Worm (Caenorhabditis elegans) whole organism, L3 larva: ENCODE results near the gene F40F8.4.

Experiments used
- ama-1 ChIP-seq: fragments of 150-350 bp; optimal IDR thresholded peaks from 2 replicates; lab custom pipeline; 2018
- ceh-16 ChIP-seq: sonication (generic microtip); optimal IDR thresholded peaks from 2 replicates; lab custom pipeline; 2017; ENCODE audit warnings: missing biosample characterization, missing genetic modification characterization
- ceh-82 ChIP-seq: fragments of 150-350 bp; optimal IDR thresholded peaks from 2 replicates; lab custom pipeline; 2014; ENCODE audit warnings: missing biosample characterization, missing genetic modification characterization
- ceh-9 ChIP-seq: sonication (generic microtip); optimal IDR thresholded peaks from 2 replicates; lab custom pipeline; 2018; ENCODE audit warnings: missing biosample characterization, missing genetic modification characterization
- daf-12 ChIP-seq: fragments of 150-350 bp; optimal IDR thresholded peaks from 2 replicates; lab custom pipeline; 2014; ENCODE audit warnings: missing biosample characterization, missing genetic modification reagents, missing genetic modification characterization
- egl-27 ChIP-seq: sonication (generic microtip); optimal IDR thresholded peaks from 4 replicates; lab custom pipeline; 2017; ENCODE audit warnings: missing biosample characterization, missing genetic modification reagents, missing genetic modification characterization
- egl-5 ChIP-seq: fragments of 150-350 bp; optimal IDR thresholded peaks from 2 replicates; lab custom pipeline; 2017; ENCODE audit warnings: missing biosample characterization, missing genetic modification reagents, missing genetic modification characterization, inconsistent platforms
- elt-2 ChIP-seq: sonication (generic microtip); optimal IDR thresholded peaks from 2 replicates; lab custom pipeline; 2016; ENCODE audit warnings: missing genetic modification reagents, mild to moderate bottlenecking, missing genetic modification characterization, missing compliant biosample characterization
- elt-3 ChIP-seq, 3 experiments: fragments of 150-350 bp in 1 of 3; sonication (generic microtip) in 2 of 3; optimal IDR thresholded peaks; 2 replicates in 2 of 3; 4 replicates in 1 of 3; lab custom pipeline; 2014 to 2017; ENCODE audit warnings: missing biosample characterization in 3 of 3, missing genetic modification characterization in 3 of 3
- eor-1 ChIP-seq, 2 experiments: fragments of 150-350 bp; optimal IDR thresholded peaks; 2 replicates each; lab custom pipeline; 2014 to 2018; ENCODE audit warnings: missing biosample characterization in 2 of 2, missing genetic modification characterization in 2 of 2
- fkh-10 ChIP-seq: sonication (generic microtip); optimal IDR thresholded peaks from 2 replicates; lab custom pipeline; 2017; ENCODE audit warnings: missing biosample characterization, missing genetic modification reagents, missing genetic modification characterization
- fkh-2 ChIP-seq: fragments of 150-350 bp; optimal IDR thresholded peaks from 2 replicates; lab custom pipeline; 2014; ENCODE audit warnings: missing biosample characterization, missing genetic modification reagents, missing genetic modification characterization
- fos-1 ChIP-seq: fragments of 150-350 bp; optimal IDR thresholded peaks from 2 replicates; lab custom pipeline; 2014; ENCODE audit warnings: missing biosample characterization, missing genetic modification characterization
- hmg-11 ChIP-seq: sonication (generic microtip); optimal IDR thresholded peaks from 2 replicates; lab custom pipeline; 2016; ENCODE audit warnings: missing genetic modification characterization, missing compliant biosample characterization
- jun-1 ChIP-seq: fragments of 150-350 bp; optimal IDR thresholded peaks from 2 replicates; lab custom pipeline; 2014; ENCODE audit warnings: missing biosample characterization, missing genetic modification reagents, missing genetic modification characterization
- lin-15B ChIP-seq: fragments of 150-350 bp; optimal IDR thresholded peaks from 2 replicates; lab custom pipeline; 2014; ENCODE audit warnings: missing biosample characterization, missing genetic modification characterization
- mdl-1 ChIP-seq: fragments of 150-350 bp; optimal IDR thresholded peaks from 2 replicates; lab custom pipeline; 2014; ENCODE audit warnings: missing biosample characterization, missing genetic modification characterization
- nfya-1 ChIP-seq: sonication (generic microtip); optimal IDR thresholded peaks from 2 replicates; lab custom pipeline; 2017; ENCODE audit warnings: missing genetic modification characterization, mild to moderate bottlenecking, missing compliant biosample characterization, antibody characterized with exemption, moderate library complexity; ENCODE audit not compliant: insufficient read depth
- nhr-11 ChIP-seq: fragments of 150-350 bp; optimal IDR thresholded peaks from 2 replicates; lab custom pipeline; 2014; ENCODE audit warnings: missing biosample characterization, missing genetic modification characterization
- nhr-23 ChIP-seq: fragments of 150-350 bp; optimal IDR thresholded peaks from 2 replicates; lab custom pipeline; 2014; ENCODE audit warnings: missing biosample characterization, missing genetic modification reagents, missing genetic modification characterization
- nhr-237 ChIP-seq: fragments of 150-350 bp; optimal IDR thresholded peaks from 2 replicates; lab custom pipeline; 2014; ENCODE audit warnings: missing biosample characterization, missing genetic modification characterization
- nhr-25 ChIP-seq: sonication (generic microtip); optimal IDR thresholded peaks from 2 replicates; lab custom pipeline; 2017; ENCODE audit warnings: missing biosample characterization, missing genetic modification characterization
- nhr-28 ChIP-seq: fragments of 150-350 bp; optimal IDR thresholded peaks from 2 replicates; lab custom pipeline; 2014; ENCODE audit warnings: missing biosample characterization, missing genetic modification characterization
- nhr-67 ChIP-seq: fragments of 150-350 bp; optimal IDR thresholded peaks from 2 replicates; lab custom pipeline; 2014; ENCODE audit warnings: missing biosample characterization, missing genetic modification characterization
- nhr-76 ChIP-seq: fragments of 150-350 bp; sonication (generic microtip); optimal IDR thresholded peaks from 5 replicates; lab custom pipeline; 2014; ENCODE audit warnings: missing biosample characterization, missing genetic modification characterization
- pha-4 ChIP-seq: fragments of 150-350 bp; optimal IDR thresholded peaks from 2 replicates; lab custom pipeline; 2014; ENCODE audit warnings: missing biosample characterization, missing genetic modification reagents, missing genetic modification characterization
- pqm-1 ChIP-seq: fragments of 150-350 bp; optimal IDR thresholded peaks from 2 replicates; lab custom pipeline; 2017; ENCODE audit warnings: missing biosample characterization, missing genetic modification characterization, inconsistent platforms
- skn-1 ChIP-seq: fragments of 150-350 bp; optimal IDR thresholded peaks from 2 replicates; lab custom pipeline; 2014; ENCODE audit warnings: missing biosample characterization, missing genetic modification characterization
- snpc-4 ChIP-seq: fragments of 150-350 bp; optimal IDR thresholded peaks from 2 replicates; lab custom pipeline; 2014; ENCODE audit warnings: missing biosample characterization, missing genetic modification characterization
- tbx-2 ChIP-seq: sonication (generic microtip); optimal IDR thresholded peaks from 2 replicates; lab custom pipeline; 2016; ENCODE audit warnings: mild to moderate bottlenecking, missing genetic modification characterization, missing compliant biosample characterization
- unc-62 ChIP-seq: fragments of 150-350 bp; sonication (generic microtip); optimal IDR thresholded peaks from 4 replicates; lab custom pipeline; 2014; ENCODE audit warnings: missing biosample characterization, missing genetic modification reagents, missing genetic modification characterization
- zag-1 ChIP-seq: fragments of 150-350 bp; optimal IDR thresholded peaks from 2 replicates; lab custom pipeline; 2014; ENCODE audit warnings: missing biosample characterization, missing genetic modification characterization
- ztf-4 ChIP-seq: fragments of 150-350 bp; optimal IDR thresholded peaks from 2 replicates; lab custom pipeline; 2014; ENCODE audit warnings: missing biosample characterization, missing genetic modification characterization

The F40F8.4 gene

DNA sequence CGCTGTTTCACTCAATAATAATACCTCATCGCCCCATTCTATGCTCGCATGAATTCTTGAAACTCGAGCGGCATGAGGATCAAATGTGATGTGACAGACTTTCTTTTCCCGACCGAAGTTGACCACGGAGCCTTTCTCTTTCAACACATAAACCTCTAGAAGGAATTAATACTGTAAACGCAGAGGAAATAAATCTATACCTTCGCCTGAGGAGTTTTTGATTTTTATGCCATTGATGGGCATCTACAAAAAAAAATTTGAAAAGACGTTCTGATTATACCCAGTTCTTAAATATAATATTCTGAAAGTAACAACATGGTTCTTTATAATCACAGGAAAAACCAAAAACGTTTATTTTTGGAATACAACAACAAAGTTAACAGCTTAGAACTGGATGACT, 43.8 kb downstream of the F40F8.4 start, which contains the start of gene nbs-1:
nbs-1 (minus strand) TSS at position 246 of the 400 bp plus-strand sequence.
- no peak for TF ChIP-seq nhr-76
- no peak for TF ChIP-seq skn-1 (tag; lab: Kevin White, UChicago)
- TF ChIP-seq unc-62 (GFP tag; lab: Kevin White, UChicago), result no peak
- TF ChIP-seq nhr-237 (tag; lab: Kevin White, UChicago), result no peak
- no peak for TF ChIP-seq elt-3 (tag; optimal IDR thresholded peaks at IDR 0.05; lab: Kevin White, UChicago)
- TF ChIP-seq hmg-11 (tag; lab: Kevin White, UChicago), result no peak
- no peak for TF ChIP-seq elt-2 (tag; lab: Kevin White, UChicago)
- no peak for TF ChIP-seq egl-5 (tag; lab: Kevin White, UChicago)
- TF ChIP-seq lin-15B (tag; lab: Kevin White, UChicago), result no peak
- no peak for TF ChIP-seq pqm-1 (tag; lab: Kevin White, UChicago)
- TF ChIP-seq fos-1 (tag; lab: Kevin White, UChicago), result no peak
- no peak for TF ChIP-seq nhr-11 (tag; lab: Kevin White, UChicago)
- no peak for TF ChIP-seq snpc-4 (tag; lab: Kevin White, UChicago)
- no peak for TF ChIP-seq pha-4 (tag; lab: Kevin White, UChicago)
- TF ChIP-seq ama-1 (lab: Kevin White, UChicago), result no peak
- no peak for TF ChIP-seq nfya-1 (tag; lab: Kevin White, UChicago)

- TF ChIP-seq egl-5 (tag; lab: Kevin White, UChicago) (no peak), ceh-9 (no peak), egl-27 (tag; lab: Kevin White, UChicago) (no peak), unc-62 (GFP tag; lab: Kevin White, UChicago) (no peak), skn-1 (tag; lab: Kevin White, UChicago) (no peak), nhr-11 (tag; lab: Kevin White, UChicago) (no peak), ztf-4 (no peak), tbx-2 (tag; lab: Kevin White, UChicago) (no peak), ceh-82 (no peak), nhr-67 (tag; lab: Kevin White, UChicago) (no peak), ceh-16 (no peak), fos-1 (tag; lab: Kevin White, UChicago) (no peak), ama-1 (lab: Kevin White, UChicago) (no peak), jun-1 (tag; lab: Kevin White, UChicago) (no peak), nhr-237 (tag; lab: Kevin White, UChicago) (no peak), hmg-11 (tag; lab: Kevin White, UChicago) (no peak), nhr-25 (tag; lab: Kevin White, UChicago) (no peak), fkh-2 (no peak), pha-4 (tag; lab: Kevin White, UChicago) (no peak)
These were observed 45.6 kb downstream of the F40F8.4 start for ce11 chrII:11094431-11094830.

- no peak for TF ChIP-seq fkh-2
- no peak for TF ChIP-seq nhr-23 (tag; lab: Kevin White, UChicago)
- TF ChIP-seq nhr-76, result no peak
- no peak for TF ChIP-seq daf-12
- TF ChIP-seq fos-1 (tag; lab: Kevin White, UChicago), result no peak
- no peak for TF ChIP-seq nhr-28 (tag; lab: Kevin White, UChicago)
- TF ChIP-seq mdl-1 (tag; lab: Kevin White, UChicago), result no peak
- no peak for TF ChIP-seq nhr-25 (tag; lab: Kevin White, UChicago)
- TF ChIP-seq fkh-10 (GFP tag; lab: Kevin White, UChicago), result no peak
- no peak for TF ChIP-seq elt-2 (tag; lab: Kevin White, UChicago)
- no peak for TF ChIP-seq pha-4 (tag; lab: Kevin White, UChicago)
- no peak for TF ChIP-seq hmg-11 (tag; lab: Kevin White, UChicago)
These were observed 47.6 kb downstream of the F40F8.4 start, which contains the start of gene rpl-42 for ce11 chrII:11092413-11092812. Gene rpl-42, plus strand, starts transcription at chrII:11092713.

ce11 chrII:11091577-11091976, 48.5 kb downstream of the F40F8.4 start:
- TF ChIP-seq nhr-67 (tag; lab: Kevin White, UChicago) (no peak), fkh-10 (GFP tag; lab: Kevin White, UChicago) (peak; percentile 22), fkh-2 (no peak), zag-1 (tag; lab: Kevin White, UChicago) (no peak), nhr-25 (tag; lab: Kevin White, UChicago) (no peak), lin-15B (tag; lab: Kevin White, UChicago) (no peak), ama-1 (lab: Kevin White, UChicago) (no peak), eor-1 (tag; optimal IDR thresholded peaks at IDR 0.05; lab: Kevin White, UChicago) (no peak), snpc-4 (tag; lab: Kevin White, UChicago) (no peak), ceh-16 (no peak), elt-3 (tag; optimal IDR thresholded peaks at IDR 0.05; lab: Kevin White, UChicago) (no peak), nfya-1 (tag; lab: Kevin White, UChicago) (peak; percentile 16)
